Worm (Caenorhabditis elegans) whole organism, late embryonic: ENCODE data around the gene mstr-2.
A peak's percentile ranks its signal among the peaks of the same experiment; 100 is the strongest.

Experiments used
- K02D7.2 ChIP-seq: sonication (generic microtip); optimal IDR thresholded peaks from 2 replicates; lab custom pipeline; 2017; ENCODE audit warnings: mild to moderate bottlenecking, missing genetic modification characterization, missing compliant biosample characterization
- T23F11.4 ChIP-seq: fragments of 200-800 bp; sonication (Bioruptor generic); optimal IDR thresholded peaks from 2 replicates; lab custom pipeline; 2018; ENCODE audit warnings: mild to moderate bottlenecking, missing genetic modification characterization, missing compliant biosample characterization
- dve-1 ChIP-seq: sonication (generic microtip); optimal IDR thresholded peaks from 2 replicates; lab custom pipeline; 2017; ENCODE audit warnings: antibody characterized with exemption, mild to moderate bottlenecking, missing genetic modification characterization, missing compliant biosample characterization
- pax-1 ChIP-seq: fragments of 150-350 bp; optimal IDR thresholded peaks from 2 replicates; lab custom pipeline; 2014; ENCODE audit warnings: missing biosample characterization, missing genetic modification characterization

DNA sequence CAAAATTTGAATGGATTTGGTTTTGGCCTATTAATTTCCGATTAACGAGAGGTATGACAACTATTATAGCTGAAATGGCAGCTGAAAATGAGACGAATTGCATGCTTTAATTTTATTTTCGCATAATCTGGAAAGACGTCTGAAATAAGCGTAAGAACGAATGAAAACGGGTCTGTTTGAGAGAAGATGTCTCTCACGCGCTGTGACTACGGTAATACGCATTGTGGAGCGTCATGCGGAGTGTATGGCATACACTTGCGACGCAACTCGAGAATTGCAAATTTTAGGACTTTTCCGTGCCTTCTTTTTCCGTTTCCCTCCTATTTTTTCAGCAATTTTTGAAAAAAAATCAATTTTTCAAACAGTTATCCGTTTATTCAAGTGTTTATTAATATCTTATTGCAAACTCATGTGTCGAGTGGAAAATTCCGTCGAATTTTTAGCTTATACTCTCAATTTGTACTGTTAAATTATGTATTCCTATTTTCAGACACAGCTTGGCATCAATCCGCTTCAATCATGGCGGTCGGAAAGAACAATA, 6.6 kb downstream of the mstr-2 start, which contains the start of gene rps-1:
- peak; percentile 78 for TF ChIP-seq dve-1 (tag; lab: Kevin White, UChicago)
- TF ChIP-seq K02D7.2 (tag; lab: Kevin White, UChicago) = peak; percentile 14
- peak; percentile 52 for TF ChIP-seq T23F11.4 (GFP tag; lab: Kevin White, UChicago)
- TF ChIP-seq pax-1 (tag; lab: Kevin White, UChicago) = peak; percentile 79
